Worm (Caenorhabditis elegans): ENCODE results near the gene dod-23.

DNA sequence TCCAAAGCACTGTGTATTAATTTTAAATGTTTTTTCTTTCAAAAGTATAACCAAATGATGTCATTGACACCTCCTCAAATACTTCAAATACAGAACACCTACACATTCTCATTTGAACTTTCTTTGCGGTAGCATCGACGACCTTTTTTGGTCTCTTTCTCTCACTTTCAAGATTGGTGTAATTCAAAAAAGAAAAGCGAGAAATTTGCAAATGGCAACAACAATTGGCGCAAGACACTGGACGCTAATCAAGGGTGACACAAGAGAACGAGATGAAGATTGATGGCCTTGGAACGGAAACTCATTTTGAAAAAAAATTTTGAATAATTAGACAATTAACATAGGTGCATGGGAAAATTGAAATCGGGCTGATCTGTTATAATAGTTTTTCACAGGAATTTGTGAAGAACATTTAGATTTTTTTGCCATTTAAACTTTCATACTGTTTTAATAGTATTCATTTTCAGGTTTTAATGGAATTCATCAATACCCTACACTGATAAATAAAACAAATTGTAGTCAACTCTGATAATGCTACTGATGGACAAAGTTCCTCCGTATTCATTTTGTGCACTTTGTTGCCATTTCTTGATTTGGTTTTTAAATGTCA is 18.2 kb upstream of the dod-23 start, which contains the start of gene fdgt-2:
- TF ChIP-seq him-1 (tag; optimal IDR thresholded peaks at IDR 0.05) (no peak), W03F9.2 (tag; optimal IDR thresholded peaks at IDR 0.05) (no peak), dao-5 (tag; optimal IDR thresholded peaks at IDR 0.05) (no peak)

Measured in whole organism, L4/young adult.